Worm (Caenorhabditis elegans): ENCODE results near the gene K04C1.3.

The K04C1.3 gene

DNA sequence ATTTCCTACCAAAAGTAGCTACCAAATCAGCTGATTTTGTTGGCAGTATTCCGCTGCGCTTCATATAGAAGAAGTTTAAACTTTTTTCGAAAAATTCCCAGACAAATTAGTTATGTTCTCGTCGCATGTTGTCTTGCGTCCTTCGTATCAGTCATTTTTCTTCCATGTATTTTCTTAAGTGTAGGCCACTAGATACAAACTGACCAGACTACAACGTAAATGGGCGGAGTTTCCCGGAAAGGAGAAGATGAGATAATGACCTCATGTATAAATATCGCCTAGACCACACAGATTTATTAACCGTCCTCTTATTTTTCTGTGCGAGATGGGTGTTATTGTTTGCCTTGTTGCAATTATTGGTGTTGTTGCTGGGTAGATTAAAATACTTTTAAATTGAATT is 17.9 kb downstream of the K04C1.3 start, which contains the start of gene cyp-13B2:
TSS of gene cyp-13B2 (plus strand) at position 301 of the 400 bp plus-strand sequence.
- TF ChIP-seq ceh-13 (GFP tag; optimal IDR thresholded peaks at IDR 0.05), result no peak
- no peak for TF ChIP-seq ceh-36 (tag; optimal IDR thresholded peaks at IDR 0.05)
- no peak for TF ChIP-seq tra-4 (tag; optimal IDR thresholded peaks at IDR 0.05)
- no peak for TF ChIP-seq flt-1 (GFP tag; IDR thresholded peaks at IDR 0.05)
- TF ChIP-seq hnd-1 (tag; optimal IDR thresholded peaks at IDR 0.05), result no peak
- TF ChIP-seq scrt-1 (GFP tag; IDR thresholded peaks at IDR 0.05), result no peak
- TF ChIP-seq tbx-11 (GFP tag; IDR thresholded peaks at IDR 0.05), result no peak
- TF ChIP-seq ama-1 (optimal IDR thresholded peaks at IDR 0.05), result no peak
- TF ChIP-seq sea-1 (GFP tag; conservative IDR thresholded peaks at IDR 0.05), result no peak
- no peak for TF ChIP-seq ets-7 (tag; optimal IDR thresholded peaks at IDR 0.05)
- TF ChIP-seq aly-1 (tag; optimal IDR thresholded peaks at IDR 0.05), result no peak

DNA sequence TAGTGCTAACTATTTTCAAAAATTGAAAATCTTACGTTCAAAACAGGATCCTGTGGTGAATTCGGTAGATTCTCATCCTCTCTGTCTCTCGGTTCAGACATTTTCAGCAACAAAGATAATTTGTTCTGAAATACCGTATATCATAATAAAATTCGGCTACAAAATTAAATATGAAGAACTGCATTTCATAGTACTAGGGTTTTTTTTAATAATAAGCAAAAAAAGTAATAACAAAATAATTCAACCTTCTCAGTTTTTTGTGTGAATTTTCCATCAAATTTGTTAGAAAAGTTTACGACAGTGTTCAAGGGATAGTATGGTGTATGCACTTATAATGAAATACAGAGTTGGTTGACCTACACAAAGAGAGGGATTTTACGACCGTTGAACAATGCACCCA is 20.0 kb downstream of the K04C1.3 start, which contains the start of gene K06G5.3:
TSS of gene K06G5.3 (minus strand) at position 101 of the 400 bp plus-strand sequence.
- no peak for TF ChIP-seq tbx-37 (GFP tag; conservative IDR thresholded peaks at IDR 0.05)
- TF ChIP-seq sea-1 (GFP tag; conservative IDR thresholded peaks at IDR 0.05), result no peak
- no peak for TF ChIP-seq ceh-36 (tag; optimal IDR thresholded peaks at IDR 0.05)
- TF ChIP-seq hnd-1 (tag; optimal IDR thresholded peaks at IDR 0.05), result no peak
- no peak for TF ChIP-seq F13C5.2 (tag; optimal IDR thresholded peaks at IDR 0.05)
- no peak for TF ChIP-seq ceh-13 (GFP tag; optimal IDR thresholded peaks at IDR 0.05)
- no peak for TF ChIP-seq ama-1 (optimal IDR thresholded peaks at IDR 0.05)
- no peak for TF ChIP-seq flt-1 (GFP tag; IDR thresholded peaks at IDR 0.05)
- TF ChIP-seq scrt-1 (GFP tag; IDR thresholded peaks at IDR 0.05), result no peak
- TF ChIP-seq ets-7 (tag; optimal IDR thresholded peaks at IDR 0.05), result no peak
- TF ChIP-seq pes-1 (GFP tag; IDR thresholded peaks at IDR 0.05), result no peak
- TF ChIP-seq hmbx-1 (tag; optimal IDR thresholded peaks at IDR 0.05), result no peak
- no peak for TF ChIP-seq hmg-4 (GFP tag; optimal IDR thresholded peaks at IDR 0.05)
- TF ChIP-seq tra-4 (tag; optimal IDR thresholded peaks at IDR 0.05), result no peak
- no peak for TF ChIP-seq aly-1 (tag; optimal IDR thresholded peaks at IDR 0.05)
- TF ChIP-seq B0310.2 (tag; optimal IDR thresholded peaks at IDR 0.05), result no peak
- TF ChIP-seq tbx-11 (GFP tag; IDR thresholded peaks at IDR 0.05), result no peak

- no peak for TF ChIP-seq ceh-36 (tag; optimal IDR thresholded peaks at IDR 0.05)
- no peak for TF ChIP-seq scrt-1 (GFP tag; IDR thresholded peaks at IDR 0.05)
- no peak for TF ChIP-seq B0310.2 (tag; optimal IDR thresholded peaks at IDR 0.05)
- TF ChIP-seq ama-1 (optimal IDR thresholded peaks at IDR 0.05), result no peak
- no peak for TF ChIP-seq tra-4 (tag; optimal IDR thresholded peaks at IDR 0.05)
- TF ChIP-seq sea-1 (GFP tag; conservative IDR thresholded peaks at IDR 0.05), result no peak
- TF ChIP-seq pes-1 (GFP tag; IDR thresholded peaks at IDR 0.05), result no peak
- TF ChIP-seq flt-1 (GFP tag; IDR thresholded peaks at IDR 0.05), result no peak
Measured at ce11 chrX:14214520-14215023, 28.6 kb downstream of the K04C1.3 start, which contains the start of gene K06G5.1. TSS of gene K06G5.1 (plus strand) at chrX:14214973.

DNA sequence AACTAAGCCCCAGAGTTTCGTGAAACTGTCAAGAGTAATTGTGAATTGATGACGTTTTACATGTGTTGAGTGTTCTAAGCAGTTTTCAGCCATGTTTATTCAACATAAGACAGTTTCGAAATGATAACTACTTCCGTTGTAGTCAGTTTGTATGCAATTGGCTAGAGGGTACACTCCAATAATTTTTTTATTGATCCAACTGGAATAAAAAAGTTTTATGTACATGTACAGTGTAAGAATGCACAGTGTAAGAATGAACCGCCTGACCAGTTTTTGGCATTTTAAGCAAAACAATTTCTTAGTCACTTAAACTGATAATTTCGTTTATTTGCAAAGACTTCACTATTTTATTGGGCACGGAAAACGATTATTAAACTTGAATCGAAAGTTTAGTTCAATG is 29.9 kb downstream of the K04C1.3 start:
- no peak for TF ChIP-seq ets-7 (tag; optimal IDR thresholded peaks at IDR 0.05)
- no peak for TF ChIP-seq hnd-1 (tag; optimal IDR thresholded peaks at IDR 0.05)

DNA sequence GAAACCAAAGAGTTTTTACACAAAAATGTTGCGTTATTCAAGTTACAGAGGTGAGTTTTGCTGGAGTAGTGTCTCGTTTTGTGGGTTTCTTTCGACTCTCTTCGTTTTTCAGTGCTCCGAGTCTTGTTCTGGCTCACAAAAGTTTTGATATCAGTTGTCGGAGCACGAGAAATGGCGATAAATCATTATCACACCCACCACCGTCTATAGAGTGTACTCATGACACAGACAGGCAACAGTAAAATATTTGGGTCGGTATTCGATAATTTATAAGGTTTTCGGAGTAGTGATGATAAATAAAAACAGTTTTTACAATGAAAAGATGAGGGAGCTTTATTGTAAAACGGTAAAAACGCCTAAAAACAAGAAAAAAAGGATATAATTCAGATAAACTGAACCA is 35.3 kb downstream of the K04C1.3 start, which contains the start of gene ceh-37:
TSS of gene ceh-37 (minus strand) at position 59 of the 400 bp plus-strand sequence.
- no peak for TF ChIP-seq hnd-1 (tag; optimal IDR thresholded peaks at IDR 0.05)
- no peak for TF ChIP-seq ama-1 (optimal IDR thresholded peaks at IDR 0.05)
- TF ChIP-seq hmg-4 (GFP tag; optimal IDR thresholded peaks at IDR 0.05), result no peak
- TF ChIP-seq flt-1 (GFP tag; IDR thresholded peaks at IDR 0.05), result no peak
- no peak for TF ChIP-seq ceh-13 (GFP tag; optimal IDR thresholded peaks at IDR 0.05)
- TF ChIP-seq ets-7 (tag; optimal IDR thresholded peaks at IDR 0.05), result no peak
- TF ChIP-seq pes-1 (GFP tag; IDR thresholded peaks at IDR 0.05), result no peak
- no peak for TF ChIP-seq sea-1 (GFP tag; conservative IDR thresholded peaks at IDR 0.05)
- TF ChIP-seq F13C5.2 (tag; optimal IDR thresholded peaks at IDR 0.05), result no peak
- TF ChIP-seq hmbx-1 (tag; optimal IDR thresholded peaks at IDR 0.05), result no peak
- no peak for TF ChIP-seq tra-4 (tag; optimal IDR thresholded peaks at IDR 0.05)
- no peak for TF ChIP-seq B0310.2 (tag; optimal IDR thresholded peaks at IDR 0.05)
- no peak for TF ChIP-seq ceh-36 (tag; optimal IDR thresholded peaks at IDR 0.05)
- TF ChIP-seq scrt-1 (GFP tag; IDR thresholded peaks at IDR 0.05), result no peak
- no peak for TF ChIP-seq tbx-11 (GFP tag; IDR thresholded peaks at IDR 0.05)
- TF ChIP-seq tbx-37 (GFP tag; conservative IDR thresholded peaks at IDR 0.05), result no peak
- TF ChIP-seq aly-1 (tag; optimal IDR thresholded peaks at IDR 0.05), result no peak

- TF ChIP-seq tra-4 (tag; optimal IDR thresholded peaks at IDR 0.05), result no peak
- TF ChIP-seq hmbx-1 (tag; optimal IDR thresholded peaks at IDR 0.05), result no peak
- no peak for TF ChIP-seq F13C5.2 (tag; optimal IDR thresholded peaks at IDR 0.05)
- no peak for TF ChIP-seq tbx-11 (GFP tag; IDR thresholded peaks at IDR 0.05)
- no peak for TF ChIP-seq ets-7 (tag; optimal IDR thresholded peaks at IDR 0.05)
- TF ChIP-seq flt-1 (GFP tag; IDR thresholded peaks at IDR 0.05), result no peak
- no peak for TF ChIP-seq ceh-36 (tag; optimal IDR thresholded peaks at IDR 0.05)
- no peak for TF ChIP-seq sea-1 (GFP tag; conservative IDR thresholded peaks at IDR 0.05)
- no peak for TF ChIP-seq hmg-4 (GFP tag; optimal IDR thresholded peaks at IDR 0.05)
- no peak for TF ChIP-seq scrt-1 (GFP tag; IDR thresholded peaks at IDR 0.05)
- TF ChIP-seq pes-1 (GFP tag; IDR thresholded peaks at IDR 0.05), result no peak
- no peak for TF ChIP-seq B0310.2 (tag; optimal IDR thresholded peaks at IDR 0.05)
- TF ChIP-seq aly-1 (tag; optimal IDR thresholded peaks at IDR 0.05), result no peak
- TF ChIP-seq hnd-1 (tag; optimal IDR thresholded peaks at IDR 0.05), result no peak
- no peak for TF ChIP-seq tbx-37 (GFP tag; conservative IDR thresholded peaks at IDR 0.05)
- TF ChIP-seq ceh-13 (GFP tag; optimal IDR thresholded peaks at IDR 0.05), result no peak
- no peak for TF ChIP-seq ama-1 (optimal IDR thresholded peaks at IDR 0.05)
Measured at ce11 chrX:14206321-14206720, 36.9 kb downstream of the K04C1.3 start.

DNA sequence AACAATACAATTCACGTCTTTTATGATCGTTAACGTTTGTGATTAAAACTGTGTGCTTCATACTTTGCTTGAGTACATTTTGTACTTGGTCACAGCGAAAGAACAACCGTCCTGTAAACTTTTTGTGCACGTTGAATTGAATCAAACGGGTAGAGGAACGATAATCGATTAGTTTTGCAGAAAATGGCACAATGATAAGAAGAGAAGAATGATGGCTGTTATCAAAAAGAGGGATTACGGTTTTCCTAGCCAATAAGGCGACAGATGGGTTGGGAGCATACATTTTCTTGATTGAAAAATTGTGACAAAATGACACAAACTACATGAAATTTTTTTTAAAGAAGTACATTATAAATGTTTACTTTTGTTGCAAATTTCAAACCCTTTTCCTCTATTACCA is 48.9 kb downstream of the K04C1.3 start:
- TF ChIP-seq tbx-11 (GFP tag; IDR thresholded peaks at IDR 0.05) (no peak), ceh-13 (GFP tag; optimal IDR thresholded peaks at IDR 0.05) (no peak), B0310.2 (tag; optimal IDR thresholded peaks at IDR 0.05) (no peak), flt-1 (GFP tag; IDR thresholded peaks at IDR 0.05) (no peak), tbx-37 (GFP tag; conservative IDR thresholded peaks at IDR 0.05) (no peak), tra-4 (tag; optimal IDR thresholded peaks at IDR 0.05) (no peak)

Data from whole organism, early embryonic.